Fruit fly (Drosophila melanogaster) whole organism, embryonic: ENCODE results near the gene Pdhb.

Experiments
- BEAF-32 ChIP-seq: fragments of 200-800 bp; sonication (Bioruptor generic); optimal IDR thresholded peaks from 3 replicates; lab custom pipeline; 2017; ENCODE audit warnings: missing biosample characterization, missing genetic modification characterization, mild to moderate bottlenecking, moderate library complexity, missing genetic modification reagents
- CG1024 ChIP-seq: fragments of 200-800 bp; sonication (Bioruptor generic); IDR thresholded peaks from 2 replicates; pipeline ENCODE4 v1.3.6; 2022; ENCODE audit warnings: missing biosample characterization, missing genetic modification characterization
- CG10274 ChIP-seq: fragments of 200-800 bp; sonication (Bioruptor generic); optimal IDR thresholded peaks from 3 replicates; lab custom pipeline; 2017; ENCODE audit warnings: missing biosample characterization, mild to moderate bottlenecking, missing genetic modification characterization
- CG11085 ChIP-seq: fragments of 200-800 bp; sonication (Bioruptor generic); IDR thresholded peaks from 2 replicates; pipeline ENCODE4 v1.3.6; 2022; ENCODE audit warnings: missing biosample characterization, missing genetic modification characterization
- CG11560 ChIP-seq: fragments of 200-800 bp; sonication (Bioruptor generic); IDR thresholded peaks from 3 replicates; pipeline ENCODE4 v1.3.6; 2022; ENCODE audit warnings: missing biosample characterization, missing genetic modification characterization
- CG12104 ChIP-seq: fragments of 200-800 bp; sonication (Bioruptor generic); optimal IDR thresholded peaks from 3 replicates; lab custom pipeline; 2016; ENCODE audit warnings: missing biosample characterization, missing genetic modification characterization
- CG12942 ChIP-seq: fragments of 200-800 bp; sonication (Bioruptor generic); optimal IDR thresholded peaks from 3 replicates; lab custom pipeline; 2016; ENCODE audit warnings: missing biosample characterization, missing genetic modification characterization
- CG13287 ChIP-seq: fragments of 200-800 bp; sonication (Bioruptor generic); IDR thresholded peaks from 2 replicates; pipeline ENCODE4 v1.3.6; 2022; ENCODE audit warnings: missing biosample characterization, missing genetic modification characterization; ENCODE audit not compliant: partially characterized antibody
- CG14014 ChIP-seq: fragments of 200-800 bp; sonication (Bioruptor generic); IDR thresholded peaks from 2 replicates; pipeline ENCODE4 v1.3.6; 2022; ENCODE audit warnings: missing biosample characterization, missing genetic modification characterization
- CG17802 ChIP-seq: fragments of 200-800 bp; sonication (Bioruptor generic); optimal IDR thresholded peaks from 2 replicates; lab custom pipeline; 2018; ENCODE audit warnings: missing biosample characterization, mild to moderate bottlenecking, missing genetic modification characterization, moderate library complexity
- CG2875 ChIP-seq: fragments of 200-800 bp; sonication (Bioruptor generic); optimal IDR thresholded peaks from 2 replicates; lab custom pipeline; 2017; ENCODE audit warnings: missing biosample characterization, mild to moderate bottlenecking, missing genetic modification characterization, missing genetic modification reagents
- CG30403 ChIP-seq: fragments of 200-800 bp; sonication (Bioruptor generic); optimal IDR thresholded peaks from 3 replicates; lab custom pipeline; 2016; ENCODE audit warnings: missing biosample characterization, missing genetic modification characterization
- CG31224 ChIP-seq: fragments of 200-800 bp; sonication (Bioruptor generic); IDR thresholded peaks from 2 replicates; pipeline ENCODE4 v1.3.6; 2022; ENCODE audit warnings: missing biosample characterization, missing genetic modification characterization
- CG31388 ChIP-seq: fragments of 200-800 bp; sonication (Bioruptor generic); optimal IDR thresholded peaks from 2 replicates; lab custom pipeline; 2016; ENCODE audit warnings: missing biosample characterization, missing genetic modification characterization
- CG3281 ChIP-seq: fragments of 200-800 bp; sonication (Bioruptor generic); optimal IDR thresholded peaks from 3 replicates; lab custom pipeline; 2017; ENCODE audit warnings: missing biosample characterization, mild to moderate bottlenecking, missing genetic modification characterization
- CG5180 ChIP-seq: fragments of 200-800 bp; sonication (Bioruptor generic); optimal IDR thresholded peaks from 3 replicates; lab custom pipeline; 2017; ENCODE audit warnings: missing biosample characterization, missing genetic modification characterization, mild to moderate bottlenecking, moderate library complexity, missing genetic modification reagents
- CG5953 ChIP-seq: fragments of 200-800 bp; sonication (Bioruptor generic); IDR thresholded peaks from 2 replicates; pipeline ENCODE4 v1.3.6; 2022; ENCODE audit warnings: missing biosample characterization, missing genetic modification characterization
- CG6791 ChIP-seq: fragments of 200-800 bp; sonication (Bioruptor generic); IDR thresholded peaks from 3 replicates; pipeline ENCODE4 v1.3.6; 2022; ENCODE audit warnings: missing biosample characterization, missing genetic modification characterization; ENCODE audit not compliant: partially characterized antibody
- CHES-1-like ChIP-seq: fragments of 200-800 bp; sonication (Bioruptor generic); optimal IDR thresholded peaks from 2 replicates; lab custom pipeline; 2016; ENCODE audit warnings: missing biosample characterization, missing genetic modification characterization
- D19A ChIP-seq: fragments of 200-800 bp; optimal IDR thresholded peaks from 3 replicates; lab custom pipeline; 2019; ENCODE audit warnings: missing biosample characterization, mild to moderate bottlenecking, missing genetic modification characterization, moderate library complexity
- Dad ChIP-seq: fragments of 200-800 bp; sonication (Bioruptor generic); optimal IDR thresholded peaks from 3 replicates; lab custom pipeline; 2016; ENCODE audit warnings: missing biosample characterization, missing genetic modification characterization
- Deaf1 ChIP-seq: fragments of 200-800 bp; optimal IDR thresholded peaks from 3 replicates; lab custom pipeline; 2019; ENCODE audit warnings: missing biosample characterization, mild to moderate bottlenecking, missing genetic modification characterization, moderate library complexity
- E2f1 ChIP-seq: fragments of 200-800 bp; sonication (Bioruptor generic); IDR thresholded peaks from 2 replicates; pipeline ENCODE4 v1.3.6; 2022; ENCODE audit warnings: missing biosample characterization, missing genetic modification characterization
- ERR ChIP-seq: fragments of 200-800 bp; sonication (Bioruptor generic); optimal IDR thresholded peaks from 2 replicates; lab custom pipeline; 2016; ENCODE audit warnings: missing biosample characterization, missing genetic modification characterization
- HLH54F ChIP-seq: fragments of 200-800 bp; sonication (Bioruptor generic); optimal IDR thresholded peaks from 3 replicates; lab custom pipeline; 2016; ENCODE audit warnings: missing biosample characterization, missing genetic modification characterization
- Kr ChIP-seq: fragments of 200-800 bp; sonication (Bioruptor generic); optimal IDR thresholded peaks from 2 replicates; lab custom pipeline; 2017; ENCODE audit warnings: missing biosample characterization, mild to moderate bottlenecking, missing genetic modification characterization
- Lhr ChIP-seq: fragments of 200-800 bp; sonication (Bioruptor generic); optimal IDR thresholded peaks from 3 replicates; lab custom pipeline; 2017; ENCODE audit warnings: mild to moderate bottlenecking, missing biosample characterization, missing genetic modification reagents, missing genetic modification characterization
- Lim3 ChIP-seq: fragments of 200-800 bp; sonication (Bioruptor generic); IDR thresholded peaks from 2 replicates; pipeline ENCODE4 v1.3.6; 2022; ENCODE audit warnings: missing biosample characterization, missing genetic modification characterization
- Lpt ChIP-seq: fragments of >200 bp; optimal IDR thresholded peaks from 2 replicates; lab custom pipeline; 2018; ENCODE audit warnings: missing biosample characterization, missing genetic modification characterization
- Nf-YB ChIP-seq: fragments of 200-800 bp; sonication (Bioruptor generic); optimal IDR thresholded peaks from 3 replicates; lab custom pipeline; 2019; ENCODE audit warnings: missing biosample characterization, mild to moderate bottlenecking, missing genetic modification characterization, moderate library complexity
- Oaz ChIP-seq: fragments of 200-800 bp; sonication (Bioruptor generic); IDR thresholded peaks from 2 replicates; pipeline ENCODE4 v1.3.6; 2022; ENCODE audit warnings: missing biosample characterization, missing genetic modification characterization
- Trl ChIP-seq, 3 experiments: fragments of >200 bp in 2 of 3; fragments of 200-800 bp in 1 of 3; sonication (Bioruptor generic) in 1 of 3; optimal IDR thresholded peaks; 2 replicates in 1 of 3; 3 replicates in 2 of 3; lab custom pipeline; 2016 to 2017; ENCODE audit warnings: missing biosample characterization in 1 of 3, missing genetic modification characterization in 1 of 3
- YL-1 ChIP-seq: fragments of 200-800 bp; sonication (Bioruptor generic); optimal IDR thresholded peaks from 3 replicates; lab custom pipeline; 2017; ENCODE audit warnings: missing biosample characterization, mild to moderate bottlenecking, missing genetic modification characterization
- ato ChIP-seq: fragments of 200-800 bp; sonication (Bioruptor generic); IDR thresholded peaks from 2 replicates; pipeline ENCODE4 v1.3.6; 2022; ENCODE audit warnings: missing biosample characterization, missing genetic modification characterization; ENCODE audit not compliant: partially characterized antibody
- cad ChIP-seq: fragments of >200 bp; optimal IDR thresholded peaks from 2 replicates; lab custom pipeline; 2017; ENCODE audit warnings: missing biosample characterization, missing genetic modification characterization
- cas ChIP-seq: fragments of 200-800 bp; sonication (Bioruptor generic); IDR thresholded peaks from 2 replicates; pipeline ENCODE4 v1.3.6; 2022; ENCODE audit warnings: missing biosample characterization, missing genetic modification characterization
- chn ChIP-seq: fragments of 200-800 bp; sonication (Bioruptor generic); optimal IDR thresholded peaks from 2 replicates; lab custom pipeline; 2016; ENCODE audit warnings: missing biosample characterization, missing genetic modification characterization
- ftz-f1 ChIP-seq: fragments of 200-800 bp; sonication (Bioruptor generic); optimal IDR thresholded peaks from 2 replicates; lab custom pipeline; 2016; ENCODE audit warnings: missing biosample characterization, missing genetic modification characterization
- gcm ChIP-seq: fragments of 200-800 bp; sonication (Bioruptor generic); optimal IDR thresholded peaks from 2 replicates; lab custom pipeline; 2019; ENCODE audit warnings: missing biosample characterization, mild to moderate bottlenecking, missing genetic modification characterization, moderate library complexity
- gfzf ChIP-seq: fragments of 200-800 bp; sonication (Bioruptor generic); optimal IDR thresholded peaks from 2 replicates; lab custom pipeline; 2016; ENCODE audit warnings: missing biosample characterization, mild to moderate bottlenecking, missing genetic modification characterization, moderate library complexity
- gsb-n ChIP-seq: fragments of 200-800 bp; sonication (Bioruptor generic); optimal IDR thresholded peaks from 3 replicates; lab custom pipeline; 2018; ENCODE audit warnings: missing biosample characterization, mild to moderate bottlenecking, missing genetic modification characterization
- gt ChIP-seq: fragments of 200-800 bp; sonication (Bioruptor generic); IDR thresholded peaks from 2 replicates; pipeline ENCODE4 v1.3.6; 2022; ENCODE audit warnings: missing biosample characterization, missing genetic modification characterization
- ham ChIP-seq: fragments of 200-800 bp; sonication (Bioruptor generic); IDR thresholded peaks from 2 replicates; pipeline ENCODE4 v1.3.6; 2022; ENCODE audit warnings: missing biosample characterization, missing genetic modification characterization
- lbe ChIP-seq: fragments of 200-800 bp; sonication (Bioruptor generic); optimal IDR thresholded peaks from 2 replicates; lab custom pipeline; 2016; ENCODE audit warnings: missing biosample characterization, mild to moderate bottlenecking, missing genetic modification characterization
- lmd ChIP-seq: fragments of 200-800 bp; sonication (Bioruptor generic); IDR thresholded peaks from 2 replicates; pipeline ENCODE4 v1.3.6; 2022; ENCODE audit warnings: missing biosample characterization, missing genetic modification characterization
- nom ChIP-seq: fragments of 200-800 bp; sonication (Bioruptor generic); optimal IDR thresholded peaks from 2 replicates; lab custom pipeline; 2017; ENCODE audit warnings: missing biosample characterization, missing genetic modification characterization, mild to moderate bottlenecking, moderate library complexity, missing genetic modification reagents
- p53 ChIP-seq: fragments of 200-800 bp; sonication (Bioruptor generic); optimal IDR thresholded peaks from 2 replicates; lab custom pipeline; 2016; ENCODE audit warnings: missing biosample characterization, missing genetic modification characterization
- sd ChIP-seq: fragments of 200-800 bp; sonication (Bioruptor generic); optimal IDR thresholded peaks from 3 replicates; lab custom pipeline; 2018; ENCODE audit warnings: missing biosample characterization, mild to moderate bottlenecking, missing genetic modification characterization, moderate library complexity
- sr ChIP-seq: fragments of 200-800 bp; sonication (Bioruptor generic); IDR thresholded peaks from 3 replicates; pipeline ENCODE4 v1.3.6; 2022; ENCODE audit warnings: missing biosample characterization, missing genetic modification characterization
- zf30C ChIP-seq: fragments of 200-800 bp; sonication (Bioruptor generic); optimal IDR thresholded peaks from 3 replicates; lab custom pipeline; 2018; ENCODE audit warnings: missing biosample characterization, mild to moderate bottlenecking, missing genetic modification characterization
- zfh2 ChIP-seq: fragments of 200-800 bp; sonication (Bioruptor generic); optimal IDR thresholded peaks from 2 replicates; lab custom pipeline; 2016; ENCODE audit warnings: missing biosample characterization, missing genetic modification characterization

Gene Pdhb

DNA sequence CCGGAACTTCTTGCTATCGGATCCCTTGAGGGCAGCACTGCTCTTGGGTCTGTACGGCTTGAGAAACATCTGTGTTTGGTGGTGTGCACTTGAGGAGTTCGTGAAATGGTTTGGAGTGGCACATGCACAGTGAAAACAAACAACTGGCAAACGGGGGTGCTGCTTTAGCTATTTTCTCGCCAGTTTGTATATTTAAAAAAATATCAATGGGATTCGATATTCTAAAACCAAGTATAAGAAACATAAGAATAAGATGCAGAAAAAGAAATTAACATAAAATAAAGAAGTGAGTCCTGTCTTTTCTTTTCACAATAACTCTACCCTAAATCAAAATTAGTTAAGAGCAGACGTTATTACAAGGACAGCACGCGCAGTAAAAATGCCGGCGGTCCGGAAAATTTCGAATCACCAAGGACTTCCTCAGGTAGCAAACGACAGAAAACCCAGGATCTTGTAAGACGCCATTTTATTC, 38.8 kb downstream of the Pdhb start, which contains the start of gene eIF2D (continued):
- TF ChIP-seq CG3281 (GFP tag; lab: Kevin White, UChicago) (peak; percentile 68), CG31388 (GFP tag; lab: Kevin White, UChicago) (no peak), CG13287 (GFP tag; lab: Robert Waterston, UW) (peak; percentile 39; the same call in 1 of the 2 replicates), lmd (GFP tag; lab: Robert Waterston, UW) (peak; percentile 40; the same call in 1 of the 2 replicates), chn (GFP tag; lab: Kevin White, UChicago) (peak; percentile 54), CG12104 (GFP tag; lab: Kevin White, UChicago) (peak; percentile 65), Lim3 (no peak), CG10274 (no peak), Deaf1 (tag; lab: Kevin White, UChicago) (no peak), HLH54F (GFP tag; lab: Kevin White, UChicago) (no peak), CG11085 (no peak), Lpt (GFP tag; lab: Kevin White, UChicago) (no peak), Lhr (GFP tag; lab: Kevin White, UChicago) (no peak), ato (GFP tag; lab: Robert Waterston, UW) (no peak), Oaz (GFP tag; lab: Robert Waterston, UW) (no peak), CG30403 (GFP tag; lab: Kevin White, UChicago) (peak; percentile 67), CG31224 (GFP tag; lab: Robert Waterston, UW) (no peak; the same call in 1 of the 2 replicates), CG17802 (tag; lab: Kevin White, UChicago) (no peak), CG14014 (GFP tag; lab: Robert Waterston, UW) (peak; percentile 53; the same call in 1 of the 2 replicates), D19A (tag; lab: Kevin White, UChicago) (no peak), zf30C (GFP tag; lab: Kevin White, UChicago) (no peak), p53 (no peak), Trl (optimal IDR thresholded peaks at IDR 0.05; lab: Kevin White, UChicago) (no peak), Trl (GFP tag; optimal IDR thresholded peaks at IDR 0.05; lab: Kevin White, UChicago) (peak; percentile 66), CG2875 (GFP tag; lab: Kevin White, UChicago) (no peak), lbe (peak; percentile 24), ham (no peak), CG1024 (GFP tag; lab: Robert Waterston, UW) (no peak), cas (GFP tag; lab: Robert Waterston, UW) (peak; percentile 71), Nf-YB (peak; percentile 19), Kr (GFP tag; lab: Kevin White, UChicago) (no peak), CG12942 (GFP tag; lab: Kevin White, UChicago) (no peak), gfzf (GFP tag; lab: Kevin White, UChicago) (peak; percentile 1), nom (GFP tag; lab: Kevin White, UChicago) (peak; percentile 20), sr (GFP tag; lab: Robert Waterston, UW) (no peak), BEAF-32 (GFP tag; lab: Kevin White, UChicago) (peak; percentile 34), ERR (GFP tag; lab: Kevin White, UChicago) (no peak), CHES-1-like (GFP tag; lab: Kevin White, UChicago) (no peak), gsb-n (tag; lab: Kevin White, UChicago) (no peak), YL-1 (GFP tag; lab: Kevin White, UChicago) (no peak), CG5180 (GFP tag; lab: Kevin White, UChicago) (no peak), cad (no peak), zfh2 (GFP tag; lab: Kevin White, UChicago) (peak; percentile 29), Dad (GFP tag; lab: Kevin White, UChicago) (peak; percentile 26), CG6791 (GFP tag; lab: Robert Waterston, UW) (no peak), CG11560 (tag; lab: Robert Waterston, UW) (no peak), sd (tag; lab: Kevin White, UChicago) (no peak), gt (GFP tag; lab: Robert Waterston, UW) (no peak), ftz-f1 (GFP tag; lab: Kevin White, UChicago) (no peak), CG5953 (peak; percentile 47; the same call in 1 of the 2 replicates), gcm (GFP tag; lab: Kevin White, UChicago) (peak; percentile 26), E2f1 (GFP tag; lab: Robert Waterston, UW) (no peak)
